Worm (Caenorhabditis elegans) whole organism, young adult: ENCODE data around the gene F42A6.2.
"Not testable (repeated sequence)": the region's sequence is repeated elsewhere in the genome, so short reads cannot be mapped to it uniquely, and the experiment has no call there.

Experiments
- ama-1 ChIP-seq, 3 experiments: fragments of 150-350 bp in 1 of 3; sonication (generic microtip) in 2 of 3; optimal IDR thresholded peaks; 2 replicates each; lab custom pipeline; 2014 to 2018; ENCODE audit warnings: missing biosample characterization in 2 of 3, missing genetic modification characterization in 2 of 3, missing genetic modification reagents in 2 of 3
- him-1 ChIP-seq: sonication (generic microtip); optimal IDR thresholded peaks from 2 replicates; lab custom pipeline; 2016; ENCODE audit warnings: missing genotype, missing genetic modification reagents, missing genetic modification characterization, missing compliant biosample characterization

ce11 chrIV:3303690-3304089 lies 37.6 kb upstream of the F42A6.2 start, which contains the start of gene idpp-12:
- not testable (repeated sequence) for TF ChIP-seq ama-1 (optimal IDR thresholded peaks at IDR 0.05; lab: Kevin White, UChicago); ama-1 (GFP tag; optimal IDR thresholded peaks at IDR 0.05; lab: Kevin White, UChicago); him-1 (tag; lab: Kevin White, UChicago)
